Worm (Caenorhabditis elegans) whole organism, L4 larva: Measurements from ENCODE around the gene fbxb-55.

Experiments
- F37D6.2 ChIP-seq: sonication (generic microtip); optimal IDR thresholded peaks from 2 replicates; lab custom pipeline; 2016; ENCODE audit warnings: mild to moderate bottlenecking, missing genetic modification characterization, missing compliant biosample characterization
- F49E8.2 ChIP-seq: sonication (generic microtip); optimal IDR thresholded peaks from 2 replicates; lab custom pipeline; 2016; ENCODE audit warnings: missing compliant biosample characterization, mild to moderate bottlenecking, missing genetic modification characterization, borderline replicate concordance
- Y48G9A.11 ChIP-seq: fragments of 200-800 bp; sonication (Bioruptor generic); IDR thresholded peaks from 2 replicates; pipeline ENCODE4 v1.3.6; 2022; ENCODE audit warnings: missing genetic modification reagents, missing genetic modification characterization, missing compliant biosample characterization
- Y5F2A.4 ChIP-seq: fragments of 200-800 bp; sonication (Bioruptor generic); optimal IDR thresholded peaks from 2 replicates; lab custom pipeline; 2018; ENCODE audit warnings: mild to moderate bottlenecking, missing genetic modification characterization, missing compliant biosample characterization
- ZK337.2 ChIP-seq: fragments of 200-800 bp; sonication (Bioruptor generic); IDR thresholded peaks from 2 replicates; pipeline ENCODE4 v1.3.6; 2022; ENCODE audit warnings: missing genetic modification reagents, missing genetic modification characterization, missing compliant biosample characterization
- aha-1 ChIP-seq: fragments of 150-350 bp; peaks from one replicate; lab custom pipeline; 2014; ENCODE audit warnings: missing biosample characterization, missing genetic modification characterization
- arid-1 ChIP-seq: fragments of 200-800 bp; sonication (Bioruptor generic); conservative IDR thresholded peaks from 2 replicates; pipeline ENCODE4 v1.3.6; 2022; ENCODE audit warnings: missing genetic modification reagents, missing genetic modification characterization, missing compliant biosample characterization
- ceh-20 ChIP-seq: fragments of 200-800 bp; sonication (Bioruptor generic); IDR thresholded peaks from 2 replicates; pipeline ENCODE4 v1.3.6; 2022; ENCODE audit warnings: missing genetic modification reagents, missing genetic modification characterization, missing compliant biosample characterization
- ceh-32 ChIP-seq: sonication (generic microtip); optimal IDR thresholded peaks from 2 replicates; lab custom pipeline; 2016; ENCODE audit warnings: mild to moderate bottlenecking, missing genetic modification characterization, missing compliant biosample characterization; ENCODE audit not compliant: poor library complexity
- ceh-82 ChIP-seq: sonication (generic microtip); optimal IDR thresholded peaks from 2 replicates; lab custom pipeline; 2017; ENCODE audit warnings: missing biosample characterization, missing genetic modification characterization
- ces-1 ChIP-seq: fragments of 150-350 bp; sonication (generic microtip); optimal IDR thresholded peaks from 4 replicates; lab custom pipeline; 2014; ENCODE audit warnings: missing biosample characterization, missing genetic modification reagents, missing genetic modification characterization
- daf-12 ChIP-seq: fragments of 150-350 bp; optimal IDR thresholded peaks from 2 replicates; lab custom pipeline; 2014; ENCODE audit warnings: missing biosample characterization, missing genetic modification reagents, missing genetic modification characterization
- daf-16 ChIP-seq, 3 experiments: sonication (generic microtip); optimal IDR thresholded peaks; 2 replicates each; lab custom pipeline; 2016 to 2017; ENCODE audit warnings: missing genetic modification characterization in 3 of 3, missing genetic modification reagents in 3 of 3, mild to moderate bottlenecking in 2 of 3, missing compliant biosample characterization in 2 of 3, missing biosample characterization in 1 of 3, moderate library complexity in 1 of 3
- daf-19 ChIP-seq: fragments of 200-800 bp; sonication (Bioruptor generic); conservative IDR thresholded peaks from 2 replicates; pipeline ENCODE4 v1.3.6; 2022; ENCODE audit warnings: missing genetic modification characterization, missing compliant biosample characterization
- dmd-6 ChIP-seq: fragments of 200-800 bp; sonication (Bioruptor generic); IDR thresholded peaks from 2 replicates; pipeline ENCODE4 v1.3.6; 2022; ENCODE audit warnings: missing genetic modification reagents, missing genetic modification characterization, missing compliant biosample characterization
- dpl-1 ChIP-seq: fragments of 150-350 bp; optimal IDR thresholded peaks from 2 replicates; lab custom pipeline; 2014; ENCODE audit warnings: missing biosample characterization, missing genetic modification reagents, missing genetic modification characterization
- egl-27 ChIP-seq: sonication (generic microtip); optimal IDR thresholded peaks from 3 replicates; lab custom pipeline; 2017; ENCODE audit warnings: missing biosample characterization, missing genetic modification reagents, missing genetic modification characterization
- fkh-10 ChIP-seq: fragments of 150-350 bp; optimal IDR thresholded peaks from 2 replicates; lab custom pipeline; 2014; ENCODE audit warnings: missing biosample characterization, missing genetic modification reagents, missing genetic modification characterization
- gei-8 ChIP-seq: fragments of 200-800 bp; sonication (Bioruptor generic); optimal IDR thresholded peaks from 2 replicates; lab custom pipeline; 2018; ENCODE audit warnings: mild to moderate bottlenecking, missing genetic modification characterization, missing compliant biosample characterization
- hif-1 ChIP-seq, 2 experiments: sonication (generic microtip); optimal IDR thresholded peaks; 2 replicates each; lab custom pipeline; 2016 to 2017; ENCODE audit warnings: missing compliant biosample characterization in 2 of 2, missing genetic modification characterization in 2 of 2, missing genetic modification reagents in 2 of 2, missing genotype in 2 of 2, mild to moderate bottlenecking in 1 of 2
- hlh-11 ChIP-seq: fragments of 200-800 bp; sonication (Bioruptor generic); optimal IDR thresholded peaks from 2 replicates; lab custom pipeline; 2018; ENCODE audit warnings: mild to moderate bottlenecking, missing genetic modification characterization, missing compliant biosample characterization
- hlh-30 ChIP-seq: sonication (generic microtip); optimal IDR thresholded peaks from 2 replicates; lab custom pipeline; 2017; ENCODE audit warnings: antibody characterized with exemption, mild to moderate bottlenecking, missing genetic modification characterization, missing compliant biosample characterization; ENCODE audit not compliant: insufficient read depth
- hmg-1.1 ChIP-seq: fragments of 200-800 bp; sonication (Bioruptor generic); IDR thresholded peaks from 2 replicates; pipeline ENCODE4 v1.3.6; 2022; ENCODE audit warnings: missing genetic modification reagents, missing genetic modification characterization, missing compliant biosample characterization
- jun-1 ChIP-seq: fragments of 150-350 bp; optimal IDR thresholded peaks from 2 replicates; lab custom pipeline; 2014; ENCODE audit warnings: missing biosample characterization, missing genetic modification reagents, missing genetic modification characterization
- lin-13 ChIP-seq: fragments of 150-350 bp; optimal IDR thresholded peaks from 2 replicates; lab custom pipeline; 2014; ENCODE audit warnings: missing biosample characterization, missing genetic modification reagents, missing genetic modification characterization
- lin-29 ChIP-seq: fragments of 200-800 bp; sonication (Bioruptor generic); IDR thresholded peaks from 2 replicates; pipeline ENCODE4 v1.3.6; 2022; ENCODE audit warnings: missing genetic modification reagents, missing genetic modification characterization, missing compliant biosample characterization
- lin-38 ChIP-seq: fragments of 200-800 bp; sonication (Bioruptor generic); IDR thresholded peaks from 2 replicates; pipeline ENCODE4 v1.3.6; 2022; ENCODE audit warnings: missing genetic modification reagents, missing genetic modification characterization, missing compliant biosample characterization
- lin-39 ChIP-seq: fragments of 150-350 bp; optimal IDR thresholded peaks from 2 replicates; lab custom pipeline; 2014; ENCODE audit warnings: missing biosample characterization, missing genetic modification reagents, missing genetic modification characterization
- lsy-2 ChIP-seq, 2 experiments: fragments of 150-350 bp in 1 of 2; sonication (generic microtip) in 1 of 2; optimal IDR thresholded peaks; 2 replicates each; lab custom pipeline; 2014 to 2017; ENCODE audit warnings: missing biosample characterization in 2 of 2, missing genetic modification characterization in 2 of 2
- madf-9 ChIP-seq: fragments of 200-800 bp; sonication (Bioruptor generic); conservative IDR thresholded peaks from 2 replicates; pipeline ENCODE4 v1.3.6; 2022; ENCODE audit warnings: missing genetic modification reagents, missing genetic modification characterization, missing compliant biosample characterization
- mdt-29 ChIP-seq: fragments of 200-800 bp; sonication (Bioruptor generic); IDR thresholded peaks from 2 replicates; pipeline ENCODE4 v1.3.6; 2022; ENCODE audit warnings: missing genetic modification reagents, missing genetic modification characterization, missing compliant biosample characterization
- mes-2 ChIP-seq: sonication (generic microtip); optimal IDR thresholded peaks from 2 replicates; lab custom pipeline; 2016; ENCODE audit warnings: missing genotype, mild to moderate bottlenecking, missing genetic modification characterization, missing compliant biosample characterization; ENCODE audit not compliant: poor library complexity, severe bottlenecking
- mxl-2 ChIP-seq: fragments of 200-800 bp; sonication (Bioruptor generic); conservative IDR thresholded peaks from 2 replicates; pipeline ENCODE4 v1.3.6; 2022; ENCODE audit warnings: missing genetic modification reagents, missing genetic modification characterization, missing compliant biosample characterization
- mxl-3 ChIP-seq: fragments of 200-800 bp; sonication (Bioruptor generic); optimal IDR thresholded peaks from 2 replicates; lab custom pipeline; 2018; ENCODE audit warnings: mild to moderate bottlenecking, missing genetic modification characterization, missing compliant biosample characterization
- pha-4 ChIP-seq, 2 experiments: fragments of 150-350 bp in 1 of 2; fragments of 200-800 bp in 1 of 2; sonication (Bioruptor generic) in 1 of 2; IDR thresholded peaks in 1 of 2; optimal IDR thresholded peaks in 1 of 2; 2 replicates each; pipeline versions ENCODE4 v1.3.6 to Lab custom; 2014 to 2022; ENCODE audit warnings: missing genetic modification characterization in 2 of 2, missing genetic modification reagents in 2 of 2, missing biosample characterization in 1 of 2, missing compliant biosample characterization in 1 of 2
- php-3 ChIP-seq: fragments of 200-800 bp; sonication (Bioruptor generic); IDR thresholded peaks from 2 replicates; pipeline ENCODE4 v1.3.6; 2022; ENCODE audit warnings: missing genetic modification reagents, missing genetic modification characterization, missing compliant biosample characterization
- snpc-1.2 ChIP-seq: fragments of 200-800 bp; sonication (Bioruptor generic); IDR thresholded peaks from 2 replicates; pipeline ENCODE4 v1.3.6; 2022; ENCODE audit warnings: missing genetic modification reagents, missing genetic modification characterization, missing compliant biosample characterization
- spr-1 ChIP-seq: sonication (generic microtip); optimal IDR thresholded peaks from 2 replicates; lab custom pipeline; 2016; ENCODE audit warnings: mild to moderate bottlenecking, missing genetic modification characterization, missing compliant biosample characterization
- tag-97 ChIP-seq: fragments of 200-800 bp; sonication (Bioruptor generic); IDR thresholded peaks from 2 replicates; pipeline ENCODE4 v1.3.6; 2022; ENCODE audit warnings: missing genetic modification characterization, missing compliant biosample characterization
- tra-1 ChIP-seq: fragments of 200-800 bp; sonication (Bioruptor generic); IDR thresholded peaks from 2 replicates; pipeline ENCODE4 v1.3.6; 2022; ENCODE audit warnings: missing genetic modification reagents, missing genetic modification characterization, missing compliant biosample characterization
- unc-130 ChIP-seq: sonication (generic microtip); optimal IDR thresholded peaks from 2 replicates; lab custom pipeline; 2016; ENCODE audit warnings: missing genetic modification reagents, missing genetic modification characterization, missing compliant biosample characterization
- unc-39 ChIP-seq: sonication (generic microtip); optimal IDR thresholded peaks from 2 replicates; lab custom pipeline; 2017; ENCODE audit warnings: missing biosample characterization, missing genetic modification characterization
- zag-1 ChIP-seq: fragments of 150-350 bp; optimal IDR thresholded peaks from 2 replicates; lab custom pipeline; 2014; ENCODE audit warnings: missing biosample characterization, missing genetic modification characterization
- ztf-7 ChIP-seq: fragments of 150-350 bp; optimal IDR thresholded peaks from 2 replicates; lab custom pipeline; 2014; ENCODE audit warnings: missing biosample characterization, missing genetic modification characterization

The fbxb-55 gene

ce11 chrIV:4085787-4086262 lies 17.2 kb downstream of the fbxb-55 start, which contains the start of gene C35B1.2:
Gene C35B1.2, plus strand, starts transcription at chrIV:4086212.
- TF ChIP-seq daf-19 (no peak), mdt-29 (GFP tag; lab: Robert Waterston, UW) (no peak), php-3 (GFP tag; lab: Robert Waterston, UW) (0 out of 2 replicates have a peak, but pooled peaks have one; percentile 26), gei-8 (GFP tag; lab: Kevin White, UChicago) (no peak), dpl-1 (no peak), spr-1 (tag; lab: Kevin White, UChicago) (no peak), hmg-1.1 (GFP tag; lab: Robert Waterston, UW) (no peak), daf-12 (no peak), ceh-32 (no peak), lin-39 (tag; lab: Kevin White, UChicago) (no peak), fkh-10 (GFP tag; lab: Kevin White, UChicago) (no peak), pha-4 (GFP tag; IDR thresholded peaks at IDR 0.05; lab: Robert Waterston, UW) (no peak), pha-4 (tag; optimal IDR thresholded peaks at IDR 0.05; lab: Kevin White, UChicago) (no peak), lin-13 (GFP tag; lab: Kevin White, UChicago) (no peak), Y48G9A.11 (GFP tag; lab: Robert Waterston, UW) (no peak), jun-1 (tag; lab: Kevin White, UChicago) (no peak), tra-1 (no peak), tag-97 (no peak), F49E8.2 (tag; lab: Kevin White, UChicago) (no peak), mxl-2 (GFP tag; lab: Robert Waterston, UW) (no peak), daf-16 (GFP tag; optimal IDR thresholded peaks at IDR 0.05; lab: Kevin White, UChicago) (no peak), daf-16 (tag; optimal IDR thresholded peaks at IDR 0.05; lab: Kevin White, UChicago) (peak; percentile 10), arid-1 (GFP tag; lab: Robert Waterston, UW) (no peak), aha-1 (no peak), mxl-3 (no peak), egl-27 (tag; lab: Kevin White, UChicago) (no peak), unc-130 (GFP tag; lab: Kevin White, UChicago) (no peak), ztf-7 (tag; lab: Kevin White, UChicago) (no peak), dmd-6 (no peak), ceh-20 (GFP tag; lab: Robert Waterston, UW) (no peak), madf-9 (GFP tag; lab: Robert Waterston, UW) (no peak), snpc-1.2 (GFP tag; lab: Robert Waterston, UW) (0 out of 2 replicates have a peak, but pooled peaks have one; percentile 41), lsy-2 (tag; optimal IDR thresholded peaks at IDR 0.05; lab: Kevin White, UChicago) (peak in 1 of 2 experiments; percentile 51), hlh-30 (tag; lab: Kevin White, UChicago) (no peak), lin-38 (GFP tag; lab: Robert Waterston, UW) (peak; percentile 42), ZK337.2 (no peak), F37D6.2 (tag; lab: Kevin White, UChicago) (no peak), ces-1 (GFP tag; lab: Kevin White, UChicago) (no peak), lin-29 (GFP tag; lab: Robert Waterston, UW) (no peak), ceh-82 (no peak), zag-1 (no peak), hif-1 (tag; optimal IDR thresholded peaks at IDR 0.05; lab: Kevin White, UChicago) (no peak), hlh-11 (no peak), mes-2 (tag; lab: Kevin White, UChicago) (peak; percentile 53), unc-39 (tag; lab: Kevin White, UChicago) (no peak), Y5F2A.4 (GFP tag; lab: Kevin White, UChicago) (no peak)
